Worm (Caenorhabditis elegans): ENCODE results near the gene C08H9.16.

C08H9.16 gene

ce11 chrII:9938877-9939276 is 46.3 kb downstream of the C08H9.16 start, which contains the start of the genes C05C10.7 and C05C10.5:
Gene C05C10.7 (minus strand): TSS chrII:9938971.
Gene C05C10.5 (plus strand): TSS chrII:9939040.
- TF ChIP-seq efl-1 (optimal IDR thresholded peaks at IDR 0.05) (peak in 1 of 2 experiments; percentile 10), efl-1 (GFP tag; optimal IDR thresholded peaks at IDR 0.05 in 1 of 2) (peak in 1 of 2 experiments; percentile 58), elt-3 (tag; optimal IDR thresholded peaks at IDR 0.05) (no peak), F16B12.6 (tag; optimal IDR thresholded peaks at IDR 0.05) (no peak), unc-30 (tag; optimal IDR thresholded peaks at IDR 0.05) (no peak), lir-3 (tag; optimal IDR thresholded peaks at IDR 0.05; ENCODE audit: poor library complexity) (no peak), ceh-82 (tag; optimal IDR thresholded peaks at IDR 0.05) (no peak)

ce11 chrII:9940430-9940829 is 47.9 kb downstream of the C08H9.16 start, which contains the start of gene ufd-3:
Gene ufd-3 (plus strand): TSS chrII:9940753.
- TF ChIP-seq C04F5.9 (tag; optimal IDR thresholded peaks at IDR 0.05) (peak; percentile 85), lin-14 (GFP tag; optimal IDR thresholded peaks at IDR 0.05) (peak; percentile 91), ceh-88 (GFP tag; IDR thresholded peaks at IDR 0.05) (peak; percentile 76), lin-15B (tag; optimal IDR thresholded peaks at IDR 0.05) (peak; percentile 93), nhr-237 (tag; optimal IDR thresholded peaks at IDR 0.05) (peak; percentile 37), ztf-11 (tag; optimal IDR thresholded peaks at IDR 0.05) (peak in 1 of 2 experiments; percentile 94), ceh-63 (GFP tag; optimal IDR thresholded peaks at IDR 0.05) (no peak), dpl-1 (GFP tag; optimal IDR thresholded peaks at IDR 0.05) (peak; percentile 95 to 98 (median 97)), elt-3 (tag; optimal IDR thresholded peaks at IDR 0.05) (peak in 5 of 6 experiments; percentile 8 to 95 (median 49)), fos-1 (tag; optimal IDR thresholded peaks at IDR 0.05) (peak; percentile 73), unc-30 (tag; optimal IDR thresholded peaks at IDR 0.05) (no peak), nhr-28 (tag; optimal IDR thresholded peaks at IDR 0.05) (no peak), rnt-1 (tag; optimal IDR thresholded peaks at IDR 0.05) (peak; percentile 99), elt-2 (tag; optimal IDR thresholded peaks at IDR 0.05) (peak; percentile 55), fkh-8 (tag; optimal IDR thresholded peaks at IDR 0.05) (peak; percentile 86), efl-1 (optimal IDR thresholded peaks at IDR 0.05) (peak; percentile 98 to 99), efl-1 (GFP tag; optimal IDR thresholded peaks at IDR 0.05 in 1 of 2) (peak; percentile 98 to 100), lir-3 (tag; optimal IDR thresholded peaks at IDR 0.05; ENCODE audit: poor library complexity) (peak; percentile 97), nhr-71 (tag; optimal IDR thresholded peaks at IDR 0.05) (peak; percentile 96), C16A3.4 (tag; optimal IDR thresholded peaks at IDR 0.05) (peak; percentile 93), egl-13 (tag; optimal IDR thresholded peaks at IDR 0.05) (peak; percentile 92), nhr-85 (tag) (peak; percentile 95), tbx-2 (tag; optimal IDR thresholded peaks at IDR 0.05) (peak; percentile 93), efl-3 (GFP tag; optimal IDR thresholded peaks at IDR 0.05) (no peak), ama-1 (optimal IDR thresholded peaks at IDR 0.05) (peak; percentile 15), unc-98 (GFP tag; IDR thresholded peaks at IDR 0.05) (peak; percentile 86), ceh-82 (tag; optimal IDR thresholded peaks at IDR 0.05) (peak; percentile 83 to 92 (median 88)), fkh-4 (tag; optimal IDR thresholded peaks at IDR 0.05; ENCODE audit: borderline replicate concordance) (peak; percentile 90), unc-130 (tag; optimal IDR thresholded peaks at IDR 0.05) (peak; percentile 93), nhr-11 (tag; optimal IDR thresholded peaks at IDR 0.05) (peak; percentile 89), lsy-2 (tag; optimal IDR thresholded peaks at IDR 0.05) (peak; percentile 90 to 93), isw-1 (GFP tag; IDR thresholded peaks at IDR 0.05) (peak; percentile 83), sup-37 (GFP tag; optimal IDR thresholded peaks at IDR 0.05) (peak; percentile 59), tlp-1 (tag; optimal IDR thresholded peaks at IDR 0.05) (no peak), fkh-10 (GFP tag; optimal IDR thresholded peaks at IDR 0.05) (peak; percentile 50), mep-1 (tag; optimal IDR thresholded peaks at IDR 0.05) (peak; percentile 95), nhr-12 (tag; optimal IDR thresholded peaks at IDR 0.05) (peak; percentile 28), pax-3 (tag; optimal IDR thresholded peaks at IDR 0.05) (peak; percentile 90), ztf-4 (tag; optimal IDR thresholded peaks at IDR 0.05) (peak; percentile 47), grh-1 (GFP tag; IDR thresholded peaks at IDR 0.05) (peak; percentile 72; the same call in 1 of the 2 replicates), sptf-1 (tag; optimal IDR thresholded peaks at IDR 0.05) (no peak), nhr-47 (tag; optimal IDR thresholded peaks at IDR 0.05) (peak; percentile 93), pag-3 (tag; optimal IDR thresholded peaks at IDR 0.05; ENCODE audit: borderline replicate concordance, insufficient read depth) (no peak), jun-1 (tag; optimal IDR thresholded peaks at IDR 0.05) (peak; percentile 68), nhr-19 (GFP tag; conservative IDR thresholded peaks at IDR 0.05) (peak; percentile 88), lin-39 (tag; optimal IDR thresholded peaks at IDR 0.05) (peak; percentile 73), nhr-76 (tag; optimal IDR thresholded peaks at IDR 0.05) (no peak), pqm-1 (tag; optimal IDR thresholded peaks at IDR 0.05) (no peak), F16B12.6 (tag; optimal IDR thresholded peaks at IDR 0.05) (peak; percentile 59)

Data from whole organism, L1 larva.